Fruit fly (Drosophila melanogaster): ENCODE data around the gene lectin-37Db.

The lectin-37Db gene

dm6 chr2L:19429731-19430130 is 10.9 kb downstream of the lectin-37Db start:
- TF ChIP-seq Sin3A (optimal IDR thresholded peaks at IDR 0.05) (no peak), h (optimal IDR thresholded peaks at IDR 0.05) (no peak), ttk (optimal IDR thresholded peaks at IDR 0.05) (no peak), insv (optimal IDR thresholded peaks at IDR 0.05) (no peak), psq (optimal IDR thresholded peaks at IDR 0.05) (no peak), Myc (optimal IDR thresholded peaks at IDR 0.05) (no peak)

dm6 chr2L:19430343-19430742 is 11.5 kb downstream of the lectin-37Db start, which contains the start of gene RtcB:
Gene RtcB (plus strand): TSS chr2L:19430643.
- TF ChIP-seq h (optimal IDR thresholded peaks at IDR 0.05) (no peak), ttk (optimal IDR thresholded peaks at IDR 0.05) (no peak), psq (optimal IDR thresholded peaks at IDR 0.05) (no peak), Myc (optimal IDR thresholded peaks at IDR 0.05) (no peak), Sin3A (optimal IDR thresholded peaks at IDR 0.05) (no peak), insv (optimal IDR thresholded peaks at IDR 0.05) (no peak)

dm6 chr2L:19432424-19433015 is 13.6 kb downstream of the lectin-37Db start, which contains the start of gene Rab9:
Gene Rab9 (plus strand): TSS chr2L:19432574.
- no peak for TF ChIP-seq Myc (optimal IDR thresholded peaks at IDR 0.05)
- TF ChIP-seq ttk (optimal IDR thresholded peaks at IDR 0.05): no peak

dm6 chr2L:19433292-19433691 is 14.4 kb downstream of the lectin-37Db start:
- TF ChIP-seq Myc (optimal IDR thresholded peaks at IDR 0.05) (no peak), insv (optimal IDR thresholded peaks at IDR 0.05) (no peak)

- TF ChIP-seq Myc (optimal IDR thresholded peaks at IDR 0.05) (no peak), ttk (optimal IDR thresholded peaks at IDR 0.05) (no peak), insv (optimal IDR thresholded peaks at IDR 0.05) (no peak), psq (optimal IDR thresholded peaks at IDR 0.05) (no peak), h (optimal IDR thresholded peaks at IDR 0.05) (no peak), Sin3A (optimal IDR thresholded peaks at IDR 0.05) (no peak)
These were observed 15.4 kb downstream of the lectin-37Db start for dm6 chr2L:19434260-19434659.

dm6 chr2L:19438685-19439597 is 20.1 kb downstream of the lectin-37Db start:
- TF ChIP-seq h (optimal IDR thresholded peaks at IDR 0.05): no peak
- TF ChIP-seq insv (optimal IDR thresholded peaks at IDR 0.05): no peak
- TF ChIP-seq ttk (optimal IDR thresholded peaks at IDR 0.05): no peak
- TF ChIP-seq psq (optimal IDR thresholded peaks at IDR 0.05): no peak
- no peak for TF ChIP-seq Myc (optimal IDR thresholded peaks at IDR 0.05)
- TF ChIP-seq Sin3A (optimal IDR thresholded peaks at IDR 0.05): no peak

dm6 chr2L:19439598-19440230 is 20.8 kb downstream of the lectin-37Db start:
- TF ChIP-seq psq (optimal IDR thresholded peaks at IDR 0.05) (no peak), Myc (optimal IDR thresholded peaks at IDR 0.05) (no peak), insv (optimal IDR thresholded peaks at IDR 0.05) (no peak), Sin3A (optimal IDR thresholded peaks at IDR 0.05) (no peak), h (optimal IDR thresholded peaks at IDR 0.05) (no peak), ttk (optimal IDR thresholded peaks at IDR 0.05) (no peak)

- TF ChIP-seq psq (optimal IDR thresholded peaks at IDR 0.05) (no peak), Myc (optimal IDR thresholded peaks at IDR 0.05) (no peak), h (optimal IDR thresholded peaks at IDR 0.05) (no peak), insv (optimal IDR thresholded peaks at IDR 0.05) (no peak), Sin3A (optimal IDR thresholded peaks at IDR 0.05) (no peak), ttk (optimal IDR thresholded peaks at IDR 0.05) (no peak)
These were observed 21.4 kb downstream of the lectin-37Db start for dm6 chr2L:19440285-19440684.

dm6 chr2L:19440732-19441131 is 21.9 kb downstream of the lectin-37Db start:
- no peak for TF ChIP-seq Sin3A (optimal IDR thresholded peaks at IDR 0.05)
- no peak for TF ChIP-seq ttk (optimal IDR thresholded peaks at IDR 0.05)
- TF ChIP-seq Myc (optimal IDR thresholded peaks at IDR 0.05): no peak
- TF ChIP-seq psq (optimal IDR thresholded peaks at IDR 0.05): no peak
- TF ChIP-seq h (optimal IDR thresholded peaks at IDR 0.05): no peak
- TF ChIP-seq insv (optimal IDR thresholded peaks at IDR 0.05): no peak

- TF ChIP-seq ttk (optimal IDR thresholded peaks at IDR 0.05): no peak
- no peak for TF ChIP-seq Myc (optimal IDR thresholded peaks at IDR 0.05)
- no peak for TF ChIP-seq h (optimal IDR thresholded peaks at IDR 0.05)
- no peak for TF ChIP-seq Sin3A (optimal IDR thresholded peaks at IDR 0.05)
- TF ChIP-seq psq (optimal IDR thresholded peaks at IDR 0.05): no peak
- TF ChIP-seq insv (optimal IDR thresholded peaks at IDR 0.05): no peak
These were observed 22.5 kb downstream of the lectin-37Db start for dm6 chr2L:19441339-19441738.

dm6 chr2L:19441791-19442190 is 22.9 kb downstream of the lectin-37Db start, which contains the start of gene RanGAP:
Gene RanGAP (plus strand): TSS chr2L:19441959.
- TF ChIP-seq psq (optimal IDR thresholded peaks at IDR 0.05) (no peak), ttk (optimal IDR thresholded peaks at IDR 0.05) (no peak)

dm6 chr2L:19442627-19443026 is 23.8 kb downstream of the lectin-37Db start, which contains the start of gene CG10237:
Gene CG10237 (minus strand): TSS chr2L:19442727.
- TF ChIP-seq Sin3A (optimal IDR thresholded peaks at IDR 0.05) (no peak), insv (optimal IDR thresholded peaks at IDR 0.05) (no peak), psq (optimal IDR thresholded peaks at IDR 0.05) (no peak), h (optimal IDR thresholded peaks at IDR 0.05) (no peak), ttk (optimal IDR thresholded peaks at IDR 0.05) (no peak), Myc (optimal IDR thresholded peaks at IDR 0.05) (no peak)

Data from Kc167 (cell line).